Worm (Caenorhabditis elegans) whole organism, early embryonic: ENCODE results near the gene F40G12.9.

Source experiments
- F13C5.2 ChIP-seq: sonication (generic microtip); optimal IDR thresholded peaks from 2 replicates; lab custom pipeline; 2017; ENCODE audit warnings: mild to moderate bottlenecking, missing genetic modification characterization, inconsistent platforms, missing compliant biosample characterization
- ama-1 ChIP-seq: fragments of 150-350 bp; optimal IDR thresholded peaks from 2 replicates; lab custom pipeline; 2014
- ceh-13 ChIP-seq: fragments of 200-800 bp; sonication (Bioruptor generic); optimal IDR thresholded peaks from 2 replicates; lab custom pipeline; 2018; ENCODE audit warnings: mild to moderate bottlenecking, missing genetic modification characterization, missing compliant biosample characterization

DNA sequence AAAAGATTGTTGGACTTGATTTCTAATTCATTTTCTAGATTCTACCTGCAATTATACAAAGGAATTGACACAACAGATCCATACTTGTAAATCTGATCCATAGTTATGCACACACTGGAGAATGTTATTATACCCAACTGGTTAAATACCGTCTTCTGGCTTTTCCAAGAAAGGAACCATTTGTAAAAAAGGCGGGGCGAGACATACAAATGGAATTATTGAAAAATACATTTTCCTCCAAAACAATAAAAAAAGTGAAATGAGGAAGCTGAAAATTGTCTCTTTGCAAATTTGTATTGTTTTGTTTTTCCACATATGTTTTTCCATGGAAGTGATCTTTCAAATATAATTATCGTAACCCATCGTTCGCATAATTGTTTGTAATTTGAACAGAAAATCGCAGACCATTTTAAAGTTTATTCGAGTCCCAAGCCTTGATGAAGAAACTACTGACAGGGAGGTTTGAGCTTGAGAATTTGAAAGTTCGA, at the start of gene F40G12.9, which contains the start of gene srt-74:
- TF ChIP-seq ceh-13 (GFP tag; lab: Kevin White, UChicago) (no peak), ama-1 (lab: Kevin White, UChicago) (no peak), F13C5.2 (tag; lab: Kevin White, UChicago) (no peak)
